Worm (Caenorhabditis elegans) whole organism, dauer: Measurements from ENCODE around the gene irld-49.

Experiments used
- unc-62 ChIP-seq: sonication (generic microtip); optimal IDR thresholded peaks from 2 replicates; lab custom pipeline; 2017; ENCODE audit warnings: missing biosample characterization, missing genetic modification reagents, missing genetic modification characterization

The irld-49 gene

DNA sequence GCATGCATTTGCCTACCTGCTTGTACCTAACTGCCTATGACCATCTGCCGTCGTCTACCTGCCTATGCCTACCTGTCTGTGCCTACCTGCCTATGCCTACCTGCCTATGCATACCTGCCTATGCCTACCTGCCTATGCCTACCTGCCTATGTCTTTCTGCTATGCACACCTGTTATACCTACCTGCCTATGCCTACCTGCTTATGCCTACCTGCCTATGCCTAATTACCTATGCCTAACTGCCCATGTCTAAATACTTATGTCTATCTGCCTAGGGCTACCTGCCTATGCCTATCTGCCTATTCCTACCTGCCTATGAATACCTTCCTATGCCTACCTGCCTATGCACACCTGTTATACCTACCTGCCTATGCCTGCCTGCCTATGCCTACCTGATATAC lies 22.4 kb downstream of the irld-49 start:
- TF ChIP-seq unc-62 (GFP tag; lab: Kevin White, UChicago) = no peak

DNA sequence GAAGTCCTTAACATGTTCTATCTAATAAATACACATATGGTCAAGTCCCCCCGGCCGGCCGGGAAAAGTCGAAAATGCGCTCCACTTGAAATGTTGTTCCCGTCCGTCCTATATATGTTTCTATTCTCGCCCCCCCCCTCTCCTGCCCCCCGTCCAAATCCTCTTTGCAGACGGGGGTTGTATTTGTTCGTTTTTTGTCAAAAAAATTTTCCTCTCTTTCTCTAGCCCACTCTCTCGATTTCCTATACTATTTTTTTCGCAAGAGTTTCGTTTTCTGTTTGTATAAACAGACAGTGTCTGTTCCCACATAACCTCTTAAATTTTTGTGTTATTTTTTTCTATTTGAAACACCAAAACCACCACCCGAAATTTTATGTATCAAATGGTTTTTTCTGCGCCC lies 23.1 kb downstream of the irld-49 start:
- no peak for TF ChIP-seq unc-62 (GFP tag; lab: Kevin White, UChicago)

DNA sequence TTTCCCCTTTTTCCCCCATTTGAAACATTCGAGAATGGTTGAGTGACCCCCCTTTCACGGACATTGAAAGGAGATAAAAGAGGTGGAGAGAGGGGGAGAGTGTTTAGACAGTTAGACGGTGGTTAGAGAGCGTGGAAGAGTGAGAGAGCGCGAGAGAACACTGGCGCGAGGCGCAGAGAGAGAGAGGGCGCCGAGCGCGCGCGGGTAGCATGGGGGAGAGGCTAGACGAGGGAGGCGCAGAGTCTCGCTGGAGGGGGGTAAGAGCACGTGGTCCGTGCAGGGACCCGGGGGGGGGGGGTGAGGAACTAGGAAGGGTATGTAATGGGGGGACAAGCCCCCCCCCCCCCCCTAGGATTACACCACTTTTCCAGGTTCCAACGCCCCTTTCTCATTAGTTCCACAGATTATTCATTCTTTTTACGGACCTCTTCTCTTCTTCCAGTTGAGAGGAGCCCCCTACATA lies 30.0 kb downstream of the irld-49 start:
- TF ChIP-seq unc-62 (GFP tag; lab: Kevin White, UChicago) = no peak

DNA sequence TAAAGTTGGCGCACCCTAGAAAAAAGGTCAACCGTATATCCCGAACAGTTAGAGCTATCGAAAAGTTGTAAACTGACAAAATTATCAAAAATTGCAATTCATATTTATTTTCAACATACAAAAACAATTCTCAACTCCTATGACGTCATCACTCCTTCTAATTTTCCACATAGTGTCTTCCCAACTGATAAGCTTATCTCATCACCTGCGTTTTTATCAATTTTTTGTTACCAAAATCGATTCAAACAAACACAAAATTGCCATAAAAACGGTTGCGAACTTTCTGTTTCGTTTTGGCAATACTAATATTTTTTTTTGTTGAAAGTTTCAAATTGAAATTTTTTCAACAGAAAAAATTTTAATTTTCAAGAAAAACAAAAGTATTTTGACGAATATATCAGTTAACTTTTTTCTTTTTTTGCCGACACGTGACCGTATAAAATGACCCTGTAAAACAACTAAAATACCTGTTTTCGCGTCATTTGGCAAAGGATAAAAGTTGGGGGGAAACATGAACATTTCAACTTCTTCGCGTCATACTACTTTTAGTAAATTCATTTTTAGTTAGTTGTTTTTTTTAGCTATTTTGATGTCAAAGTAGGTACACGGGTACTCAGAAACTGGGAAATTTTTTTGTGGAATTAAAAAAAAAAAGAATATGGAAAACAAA lies 31.7 kb downstream of the irld-49 start:
- no peak for TF ChIP-seq unc-62 (GFP tag; lab: Kevin White, UChicago)

DNA sequence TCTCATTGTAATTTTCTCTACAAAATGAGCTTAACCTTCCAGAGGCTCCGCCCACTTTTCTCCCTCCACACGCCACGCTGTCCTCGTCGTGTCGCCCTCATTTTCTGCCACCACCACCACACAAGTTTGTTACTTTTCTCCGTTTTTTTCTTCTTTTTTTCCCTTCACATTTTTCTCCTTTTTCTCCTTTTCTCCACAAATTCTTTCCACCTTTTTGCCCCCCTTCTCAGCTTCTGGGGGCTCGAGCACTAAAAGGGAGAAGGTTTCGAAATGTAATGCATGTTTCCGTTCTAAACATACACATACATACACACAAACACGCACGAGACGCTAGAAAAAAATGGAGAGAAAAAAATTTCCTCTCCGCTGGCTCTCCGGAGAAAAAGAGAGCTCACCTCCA lies 32.6 kb downstream of the irld-49 start, which contains the start of gene nhr-88:
TSS of gene nhr-88 (plus strand) at position 43 of the 400 bp plus-strand sequence.
- no peak for TF ChIP-seq unc-62 (GFP tag; lab: Kevin White, UChicago)

DNA sequence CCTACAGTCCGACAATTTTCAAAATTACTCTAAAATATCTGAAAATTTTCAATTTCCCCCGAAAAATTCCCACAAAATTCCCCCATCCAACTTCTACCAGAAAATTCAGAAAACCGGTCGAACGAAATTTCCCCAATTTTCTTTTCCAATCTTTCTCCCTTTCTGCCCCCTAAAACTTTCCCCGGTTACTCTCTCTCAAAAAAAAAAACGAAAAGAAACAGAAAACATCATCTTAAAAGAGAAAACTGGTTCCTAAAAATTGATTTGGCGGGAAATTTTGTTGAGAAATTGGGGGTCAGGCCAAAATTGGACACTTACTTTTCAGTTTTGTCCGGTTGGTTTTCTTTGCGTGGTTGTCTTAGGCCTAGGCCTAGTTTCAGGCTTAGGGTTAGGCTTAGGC lies 33.7 kb downstream of the irld-49 start:
- TF ChIP-seq unc-62 (GFP tag; lab: Kevin White, UChicago) = no peak

DNA sequence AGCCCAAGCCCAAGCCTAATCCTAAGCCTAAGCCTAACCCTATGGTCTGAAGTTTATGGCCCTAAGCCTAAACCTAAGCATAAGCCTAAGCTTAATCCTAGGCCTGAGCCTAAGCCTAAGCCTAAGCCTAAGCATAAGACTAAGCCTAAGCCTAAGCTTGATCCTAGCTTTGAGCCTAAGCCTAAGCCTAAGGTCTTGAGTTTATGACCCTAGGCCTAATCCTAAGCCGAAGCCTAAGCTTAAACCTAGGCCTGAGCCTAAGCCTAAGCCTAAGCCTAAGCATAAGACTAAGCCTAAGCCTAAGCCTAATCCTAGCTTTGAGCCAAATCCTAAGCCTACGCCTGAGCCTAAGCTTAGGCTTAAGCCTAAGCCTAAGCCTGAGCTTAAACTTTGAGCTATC lies 35.1 kb downstream of the irld-49 start:
- no peak for TF ChIP-seq unc-62 (GFP tag; lab: Kevin White, UChicago)

DNA sequence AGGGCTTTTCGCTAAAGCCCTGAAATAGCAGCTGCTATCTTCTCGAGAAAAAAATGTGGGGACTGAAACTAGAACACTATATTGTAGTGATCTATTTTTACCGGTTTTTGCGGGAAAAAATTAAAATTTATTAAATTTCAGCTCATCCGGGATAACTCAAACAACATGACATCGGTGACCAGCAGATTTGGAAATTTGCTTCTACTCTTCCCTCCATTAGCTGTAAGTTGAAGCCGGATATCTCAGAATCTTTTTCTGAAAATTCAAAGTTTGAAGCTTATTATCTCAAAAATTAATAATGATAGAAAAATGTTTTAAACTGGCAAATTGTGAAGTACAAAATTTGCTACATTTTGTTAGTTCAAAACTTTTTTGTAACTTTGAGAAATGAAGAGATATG lies 40.4 kb downstream of the irld-49 start:
- TF ChIP-seq unc-62 (GFP tag; lab: Kevin White, UChicago) = no peak

DNA sequence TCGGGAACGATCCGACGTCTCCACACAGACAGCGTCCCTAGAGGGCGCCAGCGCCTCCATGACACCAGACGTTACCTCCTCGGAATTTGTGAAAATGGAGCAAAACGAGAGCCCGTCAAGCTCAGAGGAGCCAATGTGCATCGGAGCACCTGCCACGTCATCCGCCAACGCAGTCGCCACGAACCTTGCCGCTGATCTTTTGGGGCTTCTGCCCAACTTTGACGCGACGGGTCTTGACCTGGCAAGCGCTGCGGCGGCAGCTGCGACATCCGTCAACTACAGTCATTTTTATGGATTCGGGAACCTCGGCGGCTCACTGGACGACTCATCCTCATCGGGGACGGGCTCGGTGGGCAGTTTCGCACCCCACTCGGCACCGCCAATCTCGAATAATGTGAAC lies 41.5 kb downstream of the irld-49 start:
- TF ChIP-seq unc-62 (GFP tag; lab: Kevin White, UChicago) = no peak

DNA sequence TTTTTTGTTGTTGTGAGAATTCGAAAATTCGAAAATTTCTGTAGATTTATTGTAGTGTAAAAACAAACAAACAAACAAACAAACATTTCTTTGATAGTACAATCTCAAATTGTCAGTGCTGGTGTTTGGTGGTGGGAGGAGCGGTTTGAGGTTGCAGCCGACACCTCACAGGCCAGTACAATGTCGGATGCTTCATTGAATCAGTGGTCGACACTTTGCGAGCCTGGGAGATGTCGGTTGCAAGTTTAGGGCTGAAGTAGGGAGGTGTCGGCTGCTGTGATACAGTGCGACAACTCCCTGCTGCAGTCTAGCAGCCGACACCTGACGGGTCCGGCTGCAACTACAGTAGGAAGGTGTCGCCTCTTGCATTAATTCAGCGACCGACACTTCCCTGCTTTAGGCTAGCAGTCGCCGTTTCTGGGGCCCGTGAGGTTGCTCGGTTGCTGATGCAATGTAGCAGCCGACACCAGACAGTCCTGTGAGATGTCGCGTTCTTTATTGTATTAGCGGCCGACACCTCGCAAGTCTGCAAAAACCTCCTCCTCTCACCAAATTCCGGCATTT lies 42.0 kb downstream of the irld-49 start:
- no peak for TF ChIP-seq unc-62 (GFP tag; lab: Kevin White, UChicago)

DNA sequence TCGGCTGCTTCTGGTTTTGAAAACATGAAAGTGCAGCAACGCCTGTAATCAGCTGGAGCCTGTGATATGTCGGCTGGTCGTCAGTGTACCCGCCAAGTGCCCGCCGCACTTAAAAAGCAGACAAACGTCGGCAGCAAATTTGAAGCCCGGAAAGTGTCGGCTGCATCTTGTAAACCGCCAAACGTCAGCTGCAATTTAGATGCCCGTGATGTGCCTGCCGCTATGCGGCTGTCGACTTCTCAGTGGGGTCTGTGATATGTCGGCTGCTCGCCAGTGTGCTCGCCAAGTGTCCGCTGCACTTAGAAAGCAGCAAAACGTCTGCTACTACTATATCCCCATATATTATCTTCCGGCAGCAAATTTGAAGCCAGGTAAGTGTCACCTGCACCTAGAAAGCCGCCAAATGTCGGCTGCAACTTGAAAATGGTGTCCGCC lies 43.2 kb downstream of the irld-49 start:
- TF ChIP-seq unc-62 (GFP tag; lab: Kevin White, UChicago) = no peak

DNA sequence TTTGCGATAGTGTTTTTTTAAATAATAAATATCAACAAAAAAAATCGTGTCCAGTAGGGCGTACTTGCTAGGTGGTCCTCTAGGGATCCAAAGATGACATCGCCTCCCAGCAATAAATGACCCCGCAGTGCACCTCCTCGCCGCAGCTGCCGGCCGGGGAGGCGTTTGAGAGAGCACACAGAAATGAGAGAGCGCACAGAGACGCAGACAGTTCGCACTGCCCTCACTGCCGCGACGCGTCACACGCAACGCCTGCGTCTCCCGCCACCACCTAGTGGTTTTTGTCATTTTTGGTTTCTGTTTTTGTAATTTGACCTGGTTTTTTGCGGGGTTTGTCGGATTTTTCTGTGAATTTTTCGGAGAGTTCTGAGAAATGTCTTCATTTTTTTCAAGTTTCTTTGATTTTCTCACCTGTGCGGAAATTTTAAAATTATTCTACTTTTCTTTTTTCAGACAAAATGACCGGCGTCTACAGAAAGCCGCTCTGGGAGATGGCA lies 43.9 kb downstream of the irld-49 start, which contains the start of gene lido-7:
TSS of gene lido-7 (plus strand) at position 447 of the 497 bp plus-strand sequence.
- TF ChIP-seq unc-62 (GFP tag; lab: Kevin White, UChicago) = no peak

DNA sequence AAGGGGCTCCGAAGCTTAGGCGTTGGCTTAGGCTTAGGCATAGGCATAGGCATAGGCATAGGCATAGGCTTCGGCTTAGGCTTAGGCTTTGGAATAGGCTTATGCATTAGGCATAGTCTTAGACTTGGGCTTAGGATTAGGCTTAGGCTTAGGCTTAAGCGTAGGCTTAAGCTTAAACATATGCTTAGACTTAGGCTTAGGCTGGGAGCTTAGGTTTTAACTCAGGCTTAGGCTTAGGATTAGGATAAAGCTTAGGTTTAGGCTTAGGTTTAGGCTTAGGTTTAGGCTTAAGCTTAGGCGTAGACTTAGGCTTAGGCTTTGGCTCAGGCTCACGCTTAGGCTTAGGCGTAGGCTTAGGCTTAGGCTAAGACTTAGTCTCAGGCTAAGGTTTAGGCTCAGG lies 46.1 kb downstream of the irld-49 start:
- TF ChIP-seq unc-62 (GFP tag; lab: Kevin White, UChicago) = no peak

DNA sequence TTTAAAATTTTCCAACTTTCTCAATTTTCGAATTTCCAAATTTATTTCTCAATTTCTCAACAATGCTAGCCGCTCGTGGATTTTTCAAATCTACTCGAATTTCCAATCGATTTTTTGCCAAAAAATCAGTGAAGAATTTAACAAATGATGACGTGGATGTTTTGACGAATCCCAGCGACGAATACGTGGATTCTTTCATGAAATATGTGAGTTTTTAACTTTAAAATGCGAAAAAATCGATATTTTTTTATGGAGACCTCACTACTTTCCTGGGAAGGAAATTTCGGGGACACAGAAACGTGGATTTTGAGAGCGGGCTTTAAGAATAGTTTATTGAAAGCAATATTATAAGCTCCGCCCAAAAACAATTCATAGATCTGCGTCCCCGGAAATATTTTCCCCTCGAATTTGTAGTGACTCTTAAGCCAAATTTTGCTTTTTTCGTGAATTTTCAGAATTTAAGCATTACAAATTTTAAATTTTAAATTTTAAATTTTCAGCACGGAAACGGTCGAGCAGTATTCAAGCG lies 47.6 kb downstream of the irld-49 start, which contains the start of gene K08A2.2:
TSS of gene K08A2.2 (plus strand) at position 51 of the 529 bp plus-strand sequence.
- TF ChIP-seq unc-62 (GFP tag; lab: Kevin White, UChicago) = no peak

DNA sequence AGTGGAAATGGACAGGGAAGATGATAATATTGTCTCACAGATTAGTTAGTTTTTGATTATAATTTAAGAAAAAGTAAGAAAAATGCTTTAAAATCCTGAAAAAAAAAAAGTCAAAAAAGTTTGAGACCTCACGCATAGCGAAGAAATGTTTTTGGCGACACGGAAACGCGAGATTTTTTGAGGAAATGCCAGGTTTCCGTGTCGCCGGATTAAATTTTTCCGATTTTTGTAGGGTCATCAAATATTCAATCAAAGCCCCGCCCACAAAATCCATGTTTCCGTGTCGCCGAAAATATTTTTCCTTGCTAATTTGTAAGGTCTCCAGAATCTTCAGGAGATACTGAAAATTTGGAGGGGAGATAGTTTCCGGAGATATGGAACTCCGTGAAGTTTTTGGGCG lies 48.3 kb downstream of the irld-49 start:
- TF ChIP-seq unc-62 (GFP tag; lab: Kevin White, UChicago) = no peak

DNA sequence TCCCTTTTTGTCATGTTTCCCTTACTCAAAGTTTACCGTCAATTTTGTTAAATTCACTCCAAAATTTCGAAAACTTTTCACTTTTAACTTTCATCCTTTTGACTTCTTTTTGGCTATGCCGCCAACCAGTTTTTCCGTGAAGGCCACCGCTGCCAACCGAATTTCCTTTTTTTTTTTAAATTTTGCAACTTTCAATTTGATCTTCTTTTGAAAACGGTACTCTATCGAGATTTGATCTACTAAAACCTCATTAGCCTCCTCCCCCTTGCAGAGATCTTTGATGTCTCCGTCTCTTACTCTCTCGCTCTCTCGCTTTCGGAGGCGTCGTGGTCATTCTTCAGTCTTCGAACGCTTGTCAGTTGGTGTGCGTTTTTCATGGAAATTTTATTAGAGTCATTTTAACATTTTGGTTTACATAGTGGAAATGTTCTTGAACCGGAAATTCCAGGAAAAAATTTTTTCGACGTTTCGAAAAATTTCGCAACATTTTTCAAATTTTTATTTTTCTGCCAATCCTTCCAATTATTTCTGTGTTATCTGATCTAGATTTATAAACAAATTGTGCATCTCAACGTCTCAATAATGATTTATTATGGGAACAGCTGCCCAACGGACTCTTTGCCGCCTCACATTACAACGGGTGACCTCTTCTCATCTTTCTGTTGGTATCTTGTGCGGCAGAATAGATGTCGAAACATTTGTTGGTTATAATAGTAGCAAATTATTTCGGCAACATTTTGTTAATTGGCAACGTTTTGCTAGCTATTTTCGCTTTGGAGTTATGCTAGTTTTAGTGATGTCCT lies 50.8 kb downstream of the irld-49 start:
- TF ChIP-seq unc-62 (GFP tag; lab: Kevin White, UChicago) = no peak
